Fruit fly (Drosophila melanogaster): Measurements from ENCODE around the gene CG15044.

Gene CG15044

DNA sequence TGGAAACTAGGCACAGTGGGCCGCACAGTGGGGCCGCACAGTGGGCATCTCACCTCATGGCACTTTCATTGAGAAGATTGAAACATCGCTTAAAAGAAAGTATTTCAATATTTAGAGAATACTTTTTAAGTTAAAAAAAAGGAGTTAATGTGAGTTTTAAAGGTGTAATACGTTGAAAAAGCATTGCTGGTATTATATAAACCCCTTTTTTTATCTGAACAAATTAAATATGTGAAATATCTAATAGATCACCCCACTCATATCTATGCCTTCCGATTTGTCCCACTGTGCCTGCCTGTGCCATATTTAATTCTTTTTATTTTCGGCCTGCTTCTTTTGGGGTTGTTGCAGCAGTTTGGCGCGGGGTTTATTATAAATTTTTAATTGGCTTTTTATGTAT, 41.5 kb upstream of the CG15044 start:
- TF ChIP-seq CG9948 (tag; optimal IDR thresholded peaks at IDR 0.05) = peak; percentile 25
- TF ChIP-seq CG12605 (GFP tag; IDR thresholded peaks at IDR 0.05) = no peak
- TF ChIP-seq CG32121 (GFP tag; IDR thresholded peaks at IDR 0.05) = no peak
- no peak for TF ChIP-seq CG13204 (GFP tag; optimal IDR thresholded peaks at IDR 0.05)
- peak; percentile 18 for TF ChIP-seq Pif1A (GFP tag; optimal IDR thresholded peaks at IDR 0.05)
- TF ChIP-seq Pif1B (GFP tag; optimal IDR thresholded peaks at IDR 0.05) = no peak
- TF ChIP-seq CG10348 (GFP tag; IDR thresholded peaks at IDR 0.05) = no peak
- TF ChIP-seq CG17806 (tag; optimal IDR thresholded peaks at IDR 0.05) = no peak
- TF ChIP-seq CG8159 (tag; optimal IDR thresholded peaks at IDR 0.05) = peak; percentile 25
- no peak for TF ChIP-seq Ets98B (GFP tag; IDR thresholded peaks at IDR 0.05)
- TF ChIP-seq CG4496 (GFP tag; IDR thresholded peaks at IDR 0.05) = no peak
- TF ChIP-seq rn (GFP tag; IDR thresholded peaks at IDR 0.05) = no peak
- peak; percentile 22 for TF ChIP-seq CG15710 (tag; optimal IDR thresholded peaks at IDR 0.05)
- TF ChIP-seq CG14655 (GFP tag; optimal IDR thresholded peaks at IDR 0.05) = no peak
- no peak for TF ChIP-seq EcR (GFP tag; optimal IDR thresholded peaks at IDR 0.05)
- peak; percentile 13 for TF ChIP-seq CG34367 (tag; optimal IDR thresholded peaks at IDR 0.05)
- TF ChIP-seq CG8301 (tag; optimal IDR thresholded peaks at IDR 0.05) = no peak
- TF ChIP-seq fd96Ca (GFP tag; IDR thresholded peaks at IDR 0.05) = no peak
- no peak for TF ChIP-seq D1 (tag; optimal IDR thresholded peaks at IDR 0.05)
- TF ChIP-seq gl (tag; optimal IDR thresholded peaks at IDR 0.05) = no peak
- no peak for TF ChIP-seq Snoo (tag; optimal IDR thresholded peaks at IDR 0.05)

DNA sequence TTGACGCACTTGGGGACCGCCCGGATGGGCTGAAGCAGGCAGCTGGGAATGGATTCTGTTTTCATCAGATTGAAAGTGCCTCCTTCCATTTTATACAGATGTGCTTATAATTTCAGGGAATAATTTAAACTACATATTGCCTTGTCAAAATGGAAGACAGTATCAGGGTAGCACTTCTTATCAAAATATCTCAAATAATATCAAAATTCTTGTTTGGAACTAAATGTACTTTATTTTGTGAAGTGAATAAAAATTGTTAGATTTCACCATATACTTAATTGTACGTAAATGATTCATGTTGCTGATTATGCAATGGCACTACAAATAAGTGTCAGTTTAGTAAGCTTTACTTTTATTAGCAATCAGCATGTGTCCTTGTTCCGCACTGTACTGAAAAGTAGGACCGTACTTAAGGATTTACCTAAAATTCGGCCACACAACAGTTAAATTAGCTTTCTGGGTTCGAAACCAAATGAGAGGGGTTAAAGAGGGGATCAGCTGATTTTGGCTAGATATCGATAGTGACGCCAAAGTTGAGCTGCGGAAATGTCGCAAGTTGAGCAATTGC, 36.4 kb upstream of the CG15044 start, which contains the start of the genes CG15042 and CG15047:
TSS of gene CG15042 (minus strand) at position 101 of the 568 bp plus-strand sequence.
TSS of gene CG15047 (plus strand) at position 518 of the 568 bp plus-strand sequence.
- TF ChIP-seq CG34367 (tag; optimal IDR thresholded peaks at IDR 0.05) (no peak), gl (tag; optimal IDR thresholded peaks at IDR 0.05) (no peak), CG8301 (tag; optimal IDR thresholded peaks at IDR 0.05) (no peak)

DNA sequence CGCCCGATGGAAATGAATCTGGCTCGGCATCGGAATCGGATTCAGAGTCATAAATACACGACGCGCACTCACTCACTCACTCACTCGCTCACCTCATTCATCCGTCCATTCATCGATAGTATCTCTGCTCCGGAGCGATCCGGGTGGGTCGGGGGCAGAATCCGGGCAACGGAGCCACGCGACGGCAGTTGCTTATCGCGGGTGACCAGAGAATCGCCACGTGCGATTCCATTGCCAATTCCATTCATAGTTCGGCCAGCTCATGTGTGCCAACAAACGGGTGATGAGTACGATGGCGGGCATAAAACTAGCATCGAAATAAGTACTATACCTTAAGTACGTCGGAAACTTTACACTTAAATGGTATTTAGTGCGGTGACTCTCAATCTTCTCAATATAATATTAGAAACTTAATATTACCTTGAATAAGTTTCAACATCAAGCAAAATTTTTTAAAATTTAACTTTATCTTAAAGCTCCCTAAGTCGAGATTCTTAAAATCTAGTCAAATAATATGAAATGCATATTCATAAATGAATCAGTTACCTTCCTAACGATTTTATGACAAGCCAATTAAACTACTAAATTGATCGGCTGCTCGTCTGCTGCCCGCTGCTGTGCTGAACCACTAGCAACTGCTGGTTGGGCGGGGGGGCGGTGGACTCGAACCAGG, 32.9 kb upstream of the CG15044 start:
- TF ChIP-seq CG12605 (GFP tag; IDR thresholded peaks at IDR 0.05) = no peak
- peak; percentile 52 for TF ChIP-seq CG8301 (tag; optimal IDR thresholded peaks at IDR 0.05)
- TF ChIP-seq CG34367 (tag; optimal IDR thresholded peaks at IDR 0.05) = peak; percentile 14
- TF ChIP-seq CG13204 (GFP tag; optimal IDR thresholded peaks at IDR 0.05) = no peak
- no peak for TF ChIP-seq CG4496 (GFP tag; IDR thresholded peaks at IDR 0.05)
- peak; percentile 24 for TF ChIP-seq Pif1A (GFP tag; optimal IDR thresholded peaks at IDR 0.05)
- TF ChIP-seq CG9948 (tag; optimal IDR thresholded peaks at IDR 0.05) = peak; percentile 41
- peak; percentile 49 for TF ChIP-seq CG15710 (tag; optimal IDR thresholded peaks at IDR 0.05)
- peak; percentile 44 for TF ChIP-seq CG17806 (tag; optimal IDR thresholded peaks at IDR 0.05)
- TF ChIP-seq CG14655 (GFP tag; optimal IDR thresholded peaks at IDR 0.05) = peak; percentile 66
- no peak for TF ChIP-seq Pif1B (GFP tag; optimal IDR thresholded peaks at IDR 0.05)
- peak; percentile 70 for TF ChIP-seq CG8159 (tag; optimal IDR thresholded peaks at IDR 0.05)
- TF ChIP-seq Snoo (tag; optimal IDR thresholded peaks at IDR 0.05) = peak; percentile 3

DNA sequence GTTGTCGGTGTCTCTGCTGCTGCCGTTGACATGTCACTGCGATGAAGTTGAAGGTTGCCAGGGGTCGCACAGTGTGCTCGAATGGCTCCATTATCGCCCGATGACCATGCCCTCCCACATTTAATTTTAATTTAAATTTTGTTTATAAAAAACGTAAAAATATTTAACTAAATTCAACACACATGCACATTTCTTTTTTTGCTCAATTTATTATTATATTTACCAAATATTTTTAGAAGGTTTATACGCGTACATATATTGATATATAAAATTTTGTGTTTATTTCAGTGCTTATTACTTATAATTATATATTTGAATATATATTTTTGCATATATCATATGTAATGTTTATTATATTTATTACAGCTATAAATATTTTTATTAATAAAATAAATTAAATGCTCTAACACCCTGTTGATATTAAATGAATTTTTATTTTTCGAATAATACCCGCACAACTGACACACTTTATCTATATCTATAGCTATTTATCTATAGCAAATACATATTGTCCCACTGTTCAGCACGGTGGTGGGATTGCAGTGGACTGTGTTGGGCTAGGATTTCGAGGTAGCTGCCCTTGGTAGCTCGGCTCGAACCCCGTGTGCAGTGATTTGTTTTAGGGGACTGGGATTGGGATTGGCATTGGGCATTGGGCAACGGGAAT, 31.5 kb upstream of the CG15044 start:
- TF ChIP-seq CG8301 (tag; optimal IDR thresholded peaks at IDR 0.05) = no peak
- no peak for TF ChIP-seq CG12605 (GFP tag; IDR thresholded peaks at IDR 0.05)
- no peak for TF ChIP-seq CG32121 (GFP tag; IDR thresholded peaks at IDR 0.05)
- TF ChIP-seq CG17806 (tag; optimal IDR thresholded peaks at IDR 0.05) = no peak
- no peak for TF ChIP-seq gl (tag; optimal IDR thresholded peaks at IDR 0.05)
- no peak for TF ChIP-seq D1 (tag; optimal IDR thresholded peaks at IDR 0.05)
- no peak for TF ChIP-seq CG34367 (tag; optimal IDR thresholded peaks at IDR 0.05)
- no peak for TF ChIP-seq Snoo (tag; optimal IDR thresholded peaks at IDR 0.05)
- no peak for TF ChIP-seq CG9948 (tag; optimal IDR thresholded peaks at IDR 0.05)

DNA sequence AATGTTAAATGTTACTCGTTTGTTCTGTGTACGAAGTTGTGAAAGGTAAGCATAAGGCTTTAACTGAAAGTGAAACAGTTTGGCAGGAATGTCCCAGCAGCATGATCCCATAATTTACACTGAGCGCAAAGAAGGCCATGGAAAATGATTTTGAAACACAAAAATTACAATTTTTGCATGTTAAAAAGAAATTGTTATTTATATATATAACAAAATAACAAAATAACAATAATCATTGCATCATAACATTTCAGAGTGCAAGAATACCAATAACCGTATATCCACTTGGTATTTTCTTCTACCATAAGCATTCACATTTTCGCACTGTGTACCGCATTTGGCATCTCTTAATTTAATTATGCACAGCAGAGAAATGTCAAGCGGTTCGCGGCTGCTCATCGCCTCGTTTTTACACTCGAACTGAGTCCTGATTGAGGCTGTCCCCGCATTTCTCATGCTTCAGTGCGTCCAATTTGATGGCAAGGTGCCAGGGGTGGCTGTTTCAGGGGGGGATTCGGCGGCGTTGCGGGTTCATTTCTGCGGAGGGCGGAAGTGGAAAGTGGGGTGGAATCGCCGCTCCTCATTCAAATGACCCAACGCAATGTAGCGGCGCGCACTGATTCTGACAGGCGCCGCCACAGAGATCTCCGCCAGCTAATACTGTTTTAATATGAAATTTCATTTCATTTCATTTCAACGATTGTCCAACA, 30.7 kb upstream of the CG15044 start, which contains the start of gene CG6481:
TSS of gene CG6481 (minus strand) at position 51 of the 710 bp plus-strand sequence.
- TF ChIP-seq CG32121 (GFP tag; IDR thresholded peaks at IDR 0.05) (no peak), CG17806 (tag; optimal IDR thresholded peaks at IDR 0.05) (peak; percentile 8)

DNA sequence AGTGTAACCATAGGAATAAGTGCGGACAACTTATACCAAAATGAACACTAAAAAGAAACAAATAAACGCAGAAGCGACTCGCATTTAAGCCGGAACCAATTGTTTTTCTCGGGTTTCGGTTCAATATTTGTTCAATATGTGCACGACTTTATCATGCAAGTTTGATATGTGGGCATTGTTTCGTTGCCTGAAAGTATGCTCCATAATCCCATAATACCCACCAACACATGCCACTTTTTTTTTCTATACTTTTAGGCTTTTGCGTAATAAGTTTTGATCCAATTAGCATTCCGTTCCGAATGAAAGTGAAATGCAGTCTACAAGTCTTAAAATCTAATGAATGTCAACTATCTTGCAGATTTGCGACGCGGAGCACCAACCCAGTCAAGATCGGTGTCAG, 28.6 kb upstream of the CG15044 start:
- no peak for TF ChIP-seq CG13204 (GFP tag; optimal IDR thresholded peaks at IDR 0.05)
- no peak for TF ChIP-seq CG12605 (GFP tag; IDR thresholded peaks at IDR 0.05)
- TF ChIP-seq CG8301 (tag; optimal IDR thresholded peaks at IDR 0.05) = no peak
- no peak for TF ChIP-seq Pif1A (GFP tag; optimal IDR thresholded peaks at IDR 0.05)
- TF ChIP-seq fd96Ca (GFP tag; IDR thresholded peaks at IDR 0.05) = no peak
- TF ChIP-seq CG8159 (tag; optimal IDR thresholded peaks at IDR 0.05) = no peak
- no peak for TF ChIP-seq EcR (GFP tag; optimal IDR thresholded peaks at IDR 0.05)
- no peak for TF ChIP-seq CG14655 (GFP tag; optimal IDR thresholded peaks at IDR 0.05)

Measured in whole organism, pupa.